Fruit fly (Drosophila melanogaster) whole organism, pupa: ENCODE results near the gene nmo.

Experiments
- CG10348 ChIP-seq: fragments of 200-800 bp; sonication (Bioruptor generic); IDR thresholded peaks from 2 replicates; pipeline ENCODE4 v1.3.6; 2022; ENCODE audit warnings: missing biosample characterization, missing genetic modification characterization
- CG12605 ChIP-seq: fragments of 200-800 bp; sonication (Bioruptor generic); IDR thresholded peaks from 2 replicates; pipeline ENCODE4 v1.3.6; 2022; ENCODE audit warnings: missing biosample characterization, missing genetic modification characterization
- CG13204 ChIP-seq: fragments of 200-800 bp; sonication (Bioruptor generic); optimal IDR thresholded peaks from 2 replicates; lab custom pipeline; 2018; ENCODE audit warnings: missing biosample characterization, mild to moderate bottlenecking, missing genetic modification characterization, moderate library complexity
- CG14655 ChIP-seq: fragments of 200-800 bp; sonication (Bioruptor generic); optimal IDR thresholded peaks from 3 replicates; lab custom pipeline; 2017; ENCODE audit warnings: mild to moderate bottlenecking, missing biosample characterization, missing genetic modification reagents, missing genetic modification characterization
- CG15710 ChIP-seq: fragments of 200-800 bp; sonication (Bioruptor generic); optimal IDR thresholded peaks from 2 replicates; lab custom pipeline; 2018; ENCODE audit warnings: missing biosample characterization, mild to moderate bottlenecking, missing genetic modification characterization, moderate library complexity
- CG17806 ChIP-seq: fragments of 200-800 bp; sonication (Bioruptor generic); optimal IDR thresholded peaks from 2 replicates; lab custom pipeline; 2018; ENCODE audit warnings: missing biosample characterization, mild to moderate bottlenecking, missing genetic modification characterization, moderate library complexity
- CG32121 ChIP-seq: fragments of 200-800 bp; sonication (Bioruptor generic); IDR thresholded peaks from 2 replicates; pipeline ENCODE4 v1.3.6; 2022; ENCODE audit warnings: missing biosample characterization, missing genetic modification characterization
- CG34367 ChIP-seq: fragments of 200-800 bp; sonication (Bioruptor generic); optimal IDR thresholded peaks from 2 replicates; lab custom pipeline; 2018; ENCODE audit warnings: missing biosample characterization, mild to moderate bottlenecking, missing genetic modification characterization
- CG4496 ChIP-seq: fragments of 200-800 bp; sonication (Bioruptor generic); IDR thresholded peaks from 3 replicates; pipeline ENCODE4 v1.3.6; 2022; ENCODE audit warnings: missing biosample characterization, missing genetic modification characterization
- CG8159 ChIP-seq: fragments of 200-800 bp; sonication (Bioruptor generic); optimal IDR thresholded peaks from 3 replicates; lab custom pipeline; 2018; ENCODE audit warnings: missing biosample characterization, mild to moderate bottlenecking, missing genetic modification characterization, moderate library complexity
- CG8301 ChIP-seq: fragments of 200-800 bp; sonication (Bioruptor generic); optimal IDR thresholded peaks from 2 replicates; lab custom pipeline; 2018; ENCODE audit warnings: missing biosample characterization, mild to moderate bottlenecking, missing genetic modification characterization
- CG9948 ChIP-seq: fragments of 200-800 bp; sonication (Bioruptor generic); optimal IDR thresholded peaks from 2 replicates; lab custom pipeline; 2018; ENCODE audit warnings: missing biosample characterization, mild to moderate bottlenecking, missing genetic modification characterization, moderate library complexity
- D1 ChIP-seq: fragments of 200-800 bp; sonication (Bioruptor generic); optimal IDR thresholded peaks from 2 replicates; lab custom pipeline; 2018; ENCODE audit warnings: missing biosample characterization, mild to moderate bottlenecking, missing genetic modification characterization, moderate library complexity
- EcR ChIP-seq: fragments of 200-800 bp; sonication (Bioruptor generic); optimal IDR thresholded peaks from 3 replicates; lab custom pipeline; 2019; ENCODE audit warnings: missing biosample characterization, missing genetic modification characterization, mild to moderate bottlenecking, moderate library complexity, missing genetic modification reagents
- Ets98B ChIP-seq: fragments of 200-800 bp; sonication (Bioruptor generic); IDR thresholded peaks from 2 replicates; pipeline ENCODE4 v1.3.6; 2022; ENCODE audit warnings: missing biosample characterization, missing genetic modification characterization
- Pif1A ChIP-seq: fragments of 200-800 bp; sonication (Bioruptor generic); optimal IDR thresholded peaks from 3 replicates; lab custom pipeline; 2016; ENCODE audit warnings: missing biosample characterization, missing genetic modification characterization
- Pif1B ChIP-seq: fragments of 200-800 bp; sonication (Bioruptor generic); optimal IDR thresholded peaks from 3 replicates; lab custom pipeline; 2016; ENCODE audit warnings: missing biosample characterization, missing genetic modification characterization
- Snoo ChIP-seq: fragments of 200-800 bp; sonication (Bioruptor generic); optimal IDR thresholded peaks from 3 replicates; lab custom pipeline; 2017; ENCODE audit warnings: missing biosample characterization, mild to moderate bottlenecking, missing genetic modification characterization, inconsistent platforms
- fd96Ca ChIP-seq: fragments of 200-800 bp; sonication (Bioruptor generic); IDR thresholded peaks from 3 replicates; pipeline ENCODE4 v1.3.6; 2022; ENCODE audit warnings: missing biosample characterization, missing genetic modification characterization
- gl ChIP-seq: fragments of 200-800 bp; sonication (Bioruptor generic); optimal IDR thresholded peaks from 2 replicates; lab custom pipeline; 2018; ENCODE audit warnings: missing biosample characterization, mild to moderate bottlenecking, missing genetic modification characterization
- rn ChIP-seq: fragments of 200-800 bp; sonication (Bioruptor generic); IDR thresholded peaks from 2 replicates; pipeline ENCODE4 v1.3.6; 2022; ENCODE audit warnings: missing biosample characterization, missing genetic modification characterization

nmo gene

DNA sequence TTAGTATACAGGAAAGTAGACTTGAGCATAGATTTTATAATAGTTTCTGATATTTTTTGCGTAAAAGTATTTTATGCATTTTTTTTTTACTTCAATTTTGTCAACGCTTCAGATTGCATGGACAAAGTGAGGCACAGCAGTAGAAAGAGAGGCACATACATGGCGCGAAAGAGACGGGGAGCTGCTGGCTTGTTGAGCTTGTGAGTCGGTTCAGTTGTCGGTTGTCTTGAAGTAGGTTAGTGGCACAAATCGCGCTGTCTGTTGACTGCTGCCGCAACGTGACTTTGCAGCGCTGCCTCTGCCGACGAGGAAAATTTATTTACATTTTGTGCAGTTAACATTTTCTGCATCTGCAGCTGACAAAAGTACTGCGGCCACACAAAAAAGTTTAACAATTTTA, 26.9 kb downstream of the nmo start:
- TF ChIP-seq CG4496 (GFP tag; lab: Robert Waterston, UW) (0 out of 3 replicates have a peak, but pooled peaks have one; percentile 21), CG12605 (no peak), Ets98B (GFP tag; lab: Robert Waterston, UW) (peak; percentile 24; the same call in 1 of the 2 replicates)

DNA sequence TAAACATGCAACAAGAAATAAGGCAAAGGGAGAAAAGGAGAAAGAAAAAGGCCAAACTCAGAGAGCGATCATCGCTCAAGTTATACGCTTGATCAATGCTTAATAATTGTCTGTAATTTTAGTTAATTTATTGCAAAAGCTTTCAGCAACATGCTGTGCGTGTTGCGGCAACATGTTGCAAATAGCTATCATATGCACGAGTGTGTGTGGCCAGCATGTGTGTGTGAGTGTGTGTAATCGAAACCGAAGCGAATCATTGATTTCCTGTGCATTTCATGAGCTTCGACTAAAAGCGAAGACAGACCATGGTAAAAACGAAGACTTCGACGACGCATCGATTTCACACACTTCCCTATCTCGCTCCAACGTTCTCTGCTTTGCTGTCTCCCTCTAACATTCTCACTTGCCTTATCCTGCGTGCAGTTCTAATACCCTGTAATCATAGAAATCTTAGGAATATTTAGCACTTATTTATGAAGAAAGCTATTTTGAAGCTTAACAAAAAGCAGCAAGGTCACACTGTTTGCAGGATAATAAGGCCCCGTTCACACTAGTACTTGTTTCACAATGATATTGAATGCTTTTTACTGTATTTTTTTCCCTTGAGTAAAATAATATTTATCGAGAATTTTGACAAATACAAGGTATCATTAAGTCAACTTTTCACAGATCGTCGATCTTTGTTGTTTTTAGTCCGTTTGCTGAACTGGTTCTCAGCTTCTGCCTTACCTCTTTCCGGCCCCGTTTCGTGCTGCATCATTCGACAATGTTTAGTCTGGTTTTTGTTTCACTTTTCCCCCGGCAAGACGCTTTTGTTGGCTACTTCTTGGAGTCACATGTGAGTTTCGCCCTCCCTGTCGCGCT, 34.4 kb downstream of the nmo start:
- TF ChIP-seq Ets98B (GFP tag; lab: Robert Waterston, UW) (no peak), CG8159 (tag; lab: Kevin White, UChicago) (peak; percentile 72), CG9948 (peak; percentile 60), CG34367 (peak; percentile 53), CG15710 (peak; percentile 40), fd96Ca (GFP tag; lab: Robert Waterston, UW) (no peak), CG4496 (GFP tag; lab: Robert Waterston, UW) (no peak), gl (tag; lab: Kevin White, UChicago) (no peak), Pif1B (GFP tag; lab: Kevin White, UChicago) (no peak), CG32121 (no peak), CG10348 (no peak), CG8301 (tag; lab: Kevin White, UChicago) (peak; percentile 45), CG17806 (tag; lab: Kevin White, UChicago) (peak; percentile 46), CG14655 (peak; percentile 50), Snoo (tag; lab: Kevin White, UChicago) (peak; percentile 9), Pif1A (GFP tag; lab: Kevin White, UChicago) (no peak)

DNA sequence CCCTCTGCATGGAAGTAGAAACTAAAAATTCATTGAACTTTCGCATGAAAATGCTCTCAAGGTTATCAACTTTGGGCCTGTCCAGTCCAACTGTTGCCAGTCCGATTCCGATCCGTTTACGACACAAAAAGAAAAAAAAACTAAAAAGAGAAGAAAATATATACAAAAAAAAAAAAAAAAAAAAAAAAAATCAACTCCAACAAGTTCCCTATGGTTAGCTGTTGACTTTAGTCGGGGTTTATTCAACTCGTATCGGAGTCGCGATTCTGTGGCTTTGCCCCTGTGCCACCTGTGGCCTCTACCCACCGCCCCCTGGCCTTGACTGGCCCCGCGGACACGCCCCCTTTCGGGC, 35.0 kb downstream of the nmo start:
- peak; percentile 80 for TF ChIP-seq gl (tag; lab: Kevin White, UChicago)
- TF ChIP-seq CG9948, result peak; percentile 62
- no peak for TF ChIP-seq CG32121
- TF ChIP-seq CG8301 (tag; lab: Kevin White, UChicago), result no peak
- peak; percentile 9 for TF ChIP-seq D1 (tag; lab: Kevin White, UChicago)
- TF ChIP-seq CG8159 (tag; lab: Kevin White, UChicago), result peak; percentile 75
- TF ChIP-seq CG10348, result no peak
- peak; percentile 74; the same call in 2 of the 3 replicates for TF ChIP-seq CG4496 (GFP tag; lab: Robert Waterston, UW)
- TF ChIP-seq CG34367, result peak; percentile 57
- no peak for TF ChIP-seq CG14655
- TF ChIP-seq Pif1A (GFP tag; lab: Kevin White, UChicago), result peak; percentile 87
- TF ChIP-seq Ets98B (GFP tag; lab: Robert Waterston, UW), result no peak
- peak; percentile 66 for TF ChIP-seq CG13204
- TF ChIP-seq CG12605, result peak; percentile 81
- no peak for TF ChIP-seq fd96Ca (GFP tag; lab: Robert Waterston, UW)
- peak; percentile 69 for TF ChIP-seq Pif1B (GFP tag; lab: Kevin White, UChicago)
- TF ChIP-seq Snoo (tag; lab: Kevin White, UChicago), result no peak
- TF ChIP-seq CG15710, result peak; percentile 71
- TF ChIP-seq EcR (GFP tag; lab: Kevin White, UChicago), result peak; percentile 98
- TF ChIP-seq rn (GFP tag; lab: Robert Waterston, UW), result no peak; the same call in 1 of the 2 replicates
- peak; percentile 57 for TF ChIP-seq CG17806 (tag; lab: Kevin White, UChicago)
- TF ChIP-seq, all 21 proteins: peak for 13

DNA sequence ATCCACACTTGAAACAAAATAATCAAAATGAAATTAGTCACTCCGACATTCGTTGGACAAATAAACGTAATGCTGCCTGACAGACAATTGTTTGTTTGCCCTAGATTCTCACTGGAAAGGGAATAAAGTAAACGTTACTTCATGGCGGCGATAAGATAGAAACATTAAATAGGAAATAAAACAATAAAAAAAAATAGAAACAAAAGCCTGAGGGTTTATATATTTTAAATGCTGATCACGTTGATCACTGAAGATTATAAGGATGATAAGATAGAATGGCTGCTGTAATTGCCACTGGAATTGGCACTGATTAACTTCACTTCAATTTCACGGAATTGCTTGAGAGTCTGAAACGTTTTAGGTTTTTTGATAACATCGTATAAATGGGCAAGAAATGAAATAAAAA, 39.8 kb downstream of the nmo start:
- TF ChIP-seq CG32121 (no peak), CG14655 (no peak), CG9948 (no peak), fd96Ca (GFP tag; lab: Robert Waterston, UW) (no peak)
- TF ChIP-seq, all 21 proteins: peak for 0

DNA sequence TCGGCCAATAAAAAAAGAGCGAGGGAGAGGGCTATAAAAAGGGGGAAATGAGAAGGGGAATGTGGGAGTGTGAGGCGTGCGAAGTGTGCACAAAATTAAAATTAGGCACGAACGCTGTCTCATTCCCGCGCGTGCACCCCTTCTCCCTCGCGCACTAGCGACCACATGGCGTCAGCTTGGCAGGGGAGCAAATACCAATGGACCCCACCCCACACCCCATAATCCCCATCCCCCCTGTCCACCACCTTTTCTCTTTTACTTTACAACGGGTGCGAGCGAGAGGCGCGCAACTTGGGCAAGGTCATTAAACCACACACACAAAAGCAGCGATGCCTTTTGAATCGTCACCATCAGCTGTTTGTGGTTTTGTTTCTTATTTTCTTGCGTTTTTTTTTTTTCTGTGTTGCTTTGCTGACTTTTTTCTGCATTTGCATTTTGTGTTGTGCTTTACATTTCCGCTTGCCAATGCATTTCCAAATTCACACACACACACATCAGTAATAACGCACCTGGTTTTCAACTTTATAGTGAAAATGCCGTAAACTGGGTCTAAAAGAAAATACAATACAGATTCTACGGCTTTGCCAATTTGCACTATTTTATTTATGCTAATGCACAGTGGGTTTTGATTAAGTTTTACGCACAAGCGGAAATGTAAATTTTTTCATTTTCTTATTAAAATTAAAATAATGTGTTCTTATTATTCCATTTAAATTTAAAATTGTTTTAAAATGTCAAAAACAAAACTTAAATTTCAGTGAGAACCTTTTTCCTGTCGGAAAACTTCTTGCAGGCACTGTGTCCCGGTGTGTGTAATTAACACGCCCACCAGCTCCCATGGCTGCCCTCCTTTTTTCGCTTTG, 45.7 kb downstream of the nmo start:
- 0 out of 2 replicates have a peak, but pooled peaks have one; percentile 33 for TF ChIP-seq CG10348
- TF ChIP-seq Snoo (tag; lab: Kevin White, UChicago), result peak; percentile 16
- TF ChIP-seq gl (tag; lab: Kevin White, UChicago), result no peak
- peak; percentile 55 for TF ChIP-seq CG9948
- TF ChIP-seq EcR (GFP tag; lab: Kevin White, UChicago), result peak; percentile 96
- no peak for TF ChIP-seq D1 (tag; lab: Kevin White, UChicago)
- peak; percentile 53 for TF ChIP-seq CG15710
- peak; percentile 71 for TF ChIP-seq CG14655
- peak; percentile 40 for TF ChIP-seq Ets98B (GFP tag; lab: Robert Waterston, UW)
- peak; percentile 71 for TF ChIP-seq CG4496 (GFP tag; lab: Robert Waterston, UW)
- peak; percentile 70 for TF ChIP-seq Pif1B (GFP tag; lab: Kevin White, UChicago)
- TF ChIP-seq rn (GFP tag; lab: Robert Waterston, UW), result peak; percentile 50; the same call in 1 of the 2 replicates
- TF ChIP-seq Pif1A (GFP tag; lab: Kevin White, UChicago), result peak; percentile 72
- peak; percentile 18; the same call in 1 of the 2 replicates for TF ChIP-seq CG12605
- TF ChIP-seq CG32121, result peak; percentile 72
- TF ChIP-seq CG8159 (tag; lab: Kevin White, UChicago), result peak; percentile 72
- TF ChIP-seq CG8301 (tag; lab: Kevin White, UChicago), result peak; percentile 50
- TF ChIP-seq CG17806 (tag; lab: Kevin White, UChicago), result peak; percentile 46
- TF ChIP-seq CG34367, result peak; percentile 36
- TF ChIP-seq CG13204, result no peak
- 0 out of 3 replicates have a peak, but pooled peaks have one; percentile 54 for TF ChIP-seq fd96Ca (GFP tag; lab: Robert Waterston, UW)
- TF ChIP-seq, all 21 proteins: peak for 18
